Fruit fly (Drosophila melanogaster): ENCODE results near the gene CG10600.

CG10600 gene

DNA sequence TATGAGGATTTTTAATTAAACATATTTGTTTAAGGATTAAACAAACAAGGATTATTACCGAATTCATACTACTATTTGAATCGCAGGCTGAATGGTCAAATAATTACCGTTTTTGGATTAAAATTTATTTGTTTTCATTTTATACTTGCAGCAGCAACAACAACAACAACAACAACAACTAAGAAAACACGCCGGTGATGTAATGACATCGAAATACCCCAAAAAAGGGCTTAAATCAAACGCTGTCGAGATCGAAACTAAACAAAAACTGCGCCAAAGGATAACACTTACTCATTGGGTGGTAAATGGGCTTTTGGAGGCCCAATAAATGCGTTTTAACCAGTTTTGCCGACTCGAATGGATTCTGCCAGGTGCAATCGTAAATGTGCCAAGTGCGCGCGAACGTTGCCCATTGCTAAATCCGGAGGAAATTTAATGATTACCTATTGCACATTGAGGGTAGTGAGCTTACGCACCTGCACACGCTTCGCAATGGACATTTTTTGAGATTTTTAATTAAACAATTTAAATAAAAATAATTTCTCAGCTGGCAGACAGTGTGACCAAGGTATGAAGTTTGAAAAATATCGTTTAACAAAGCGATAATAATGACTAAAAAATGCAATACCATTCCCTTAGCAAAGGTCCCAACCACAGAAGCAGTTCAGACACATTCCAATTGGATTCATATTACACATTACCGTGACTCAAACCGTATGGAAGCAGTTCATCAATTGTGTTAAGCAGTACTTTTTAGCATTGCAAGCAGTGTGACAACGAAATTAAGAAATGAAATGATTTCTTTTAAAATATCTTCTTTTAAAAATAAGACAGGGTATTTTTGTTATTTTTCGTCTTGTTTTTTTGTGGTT lies 19.4 kb upstream of the CG10600 start, which contains the start of the genes CG10602 and mRpL13 (continued):
- TF ChIP-seq onecut (GFP tag; IDR thresholded peaks at IDR 0.05) (no peak), Hsf (GFP tag; optimal IDR thresholded peaks at IDR 0.05) (no peak), gro (GFP tag; optimal IDR thresholded peaks at IDR 0.05) (peak; percentile 61), Xbp1 (GFP tag; optimal IDR thresholded peaks at IDR 0.05) (peak; percentile 24), schlank (tag; optimal IDR thresholded peaks at IDR 0.05) (no peak), CG16779 (GFP tag; IDR thresholded peaks at IDR 0.05) (no peak), mld (GFP tag; IDR thresholded peaks at IDR 0.05; ENCODE audit: partially characterized antibody) (no peak), CG8281 (tag; optimal IDR thresholded peaks at IDR 0.05) (no peak), CG8924 (tag; optimal IDR thresholded peaks at IDR 0.05) (peak; percentile 67), slp2 (GFP tag; optimal IDR thresholded peaks at IDR 0.05) (no peak), slbo (GFP tag; IDR thresholded peaks at IDR 0.05) (peak; percentile 47), pfk (GFP tag; optimal IDR thresholded peaks at IDR 0.05) (no peak), CG7745 (tag; optimal IDR thresholded peaks at IDR 0.05) (no peak), Gug (GFP tag; IDR thresholded peaks at IDR 0.05) (peak; percentile 9; the same call in 1 of the 4 replicates), sob (GFP tag; IDR thresholded peaks at IDR 0.05) (peak; percentile 49; the same call in 1 of the 2 replicates), chif (GFP tag; optimal IDR thresholded peaks at IDR 0.05) (peak in 1 of 2 experiments; percentile 51), Pdp1 (GFP tag; optimal IDR thresholded peaks at IDR 0.05) (peak in 1 of 2 experiments; percentile 95), C15 (GFP tag; IDR thresholded peaks at IDR 0.05) (no peak), CG9727 (GFP tag; optimal IDR thresholded peaks at IDR 0.05) (no peak), Ada2b (GFP tag; IDR thresholded peaks at IDR 0.05) (no peak), Dp (GFP tag; optimal IDR thresholded peaks at IDR 0.05) (peak; percentile 66), CG17802 (tag; optimal IDR thresholded peaks at IDR 0.05) (no peak), dmrt11E (tag; optimal IDR thresholded peaks at IDR 0.05) (peak; percentile 5), CG5180 (GFP tag; optimal IDR thresholded peaks at IDR 0.05) (no peak), nerfin-2 (GFP tag; IDR thresholded peaks at IDR 0.05; ENCODE audit: partially characterized antibody) (no peak), Nf-YA (GFP tag; IDR thresholded peaks at IDR 0.05) (no peak), CG15514 (GFP tag; optimal IDR thresholded peaks at IDR 0.05) (peak; percentile 56), Rfx (GFP tag; IDR thresholded peaks at IDR 0.05) (peak; percentile 37; the same call in 1 of the 2 replicates), YL-1 (GFP tag; optimal IDR thresholded peaks at IDR 0.05) (peak; percentile 28), CG7786 (GFP tag; optimal IDR thresholded peaks at IDR 0.05) (peak; percentile 9), CTCF (GFP tag; optimal IDR thresholded peaks at IDR 0.05) (peak; percentile 79), ATbp (GFP tag; optimal IDR thresholded peaks at IDR 0.05) (no peak), sug (tag; optimal IDR thresholded peaks at IDR 0.05) (peak; percentile 47), ftz-f1 (GFP tag; optimal IDR thresholded peaks at IDR 0.05) (peak; percentile 2), CG13123 (GFP tag; optimal IDR thresholded peaks at IDR 0.05) (peak; percentile 5), CHES-1-like (GFP tag; optimal IDR thresholded peaks at IDR 0.05) (peak; percentile 31), Dip2 (GFP tag; IDR thresholded peaks at IDR 0.05) (no peak), pzg (GFP tag; optimal IDR thresholded peaks at IDR 0.05) (peak; percentile 97), GATAe (GFP tag; conservative IDR thresholded peaks at IDR 0.05) (no peak), hth (optimal IDR thresholded peaks at IDR 0.05) (no peak), CG12104 (GFP tag; optimal IDR thresholded peaks at IDR 0.05) (no peak), klu (GFP tag; IDR thresholded peaks at IDR 0.05) (no peak; the same call in 1 of the 2 replicates), CG2202 (tag; optimal IDR thresholded peaks at IDR 0.05) (no peak), CG5245 (GFP tag; optimal IDR thresholded peaks at IDR 0.05) (no peak), Abd-B (GFP tag; optimal IDR thresholded peaks at IDR 0.05) (peak; percentile 82), CG10209 (GFP tag; optimal IDR thresholded peaks at IDR 0.05) (no peak), jigr1 (GFP tag; IDR thresholded peaks at IDR 0.05) (peak; percentile 59; the same call in 2 of the 3 replicates), cg (GFP tag; optimal IDR thresholded peaks at IDR 0.05) (no peak), ci (GFP tag; IDR thresholded peaks at IDR 0.05) (no peak), CG8944 (GFP tag; optimal IDR thresholded peaks at IDR 0.05) (peak; percentile 10)

Data from whole organism, embryonic.